Fruit fly (Drosophila melanogaster): ENCODE measurements around the gene futsch.
A peak's percentile ranks its signal among the peaks of the same experiment; 100 is the strongest.

Gene futsch

dm6 chrX:1478276-1479122 lies 69.6 kb downstream of the futsch start, which contains the start of gene rush (continued):
- TF ChIP-seq kni (GFP tag; optimal IDR thresholded peaks at IDR 0.05) (peak; percentile 5), toy (GFP tag; IDR thresholded peaks at IDR 0.05) (no peak), da (GFP tag; optimal IDR thresholded peaks at IDR 0.05) (no peak), CG2120 (GFP tag; optimal IDR thresholded peaks at IDR 0.05) (peak; percentile 65), p53 (GFP tag; optimal IDR thresholded peaks at IDR 0.05) (peak; percentile 6), sqz (GFP tag; optimal IDR thresholded peaks at IDR 0.05) (no peak), CG12219 (GFP tag; optimal IDR thresholded peaks at IDR 0.05) (no peak), NC2α (GFP tag; optimal IDR thresholded peaks at IDR 0.05) (no peak), Doc3 (GFP tag; IDR thresholded peaks at IDR 0.05; ENCODE audit: partially characterized antibody) (no peak), ato (GFP tag; IDR thresholded peaks at IDR 0.05; ENCODE audit: partially characterized antibody) (no peak), dysf (GFP tag; IDR thresholded peaks at IDR 0.05) (0 out of 3 replicates have a peak, but pooled peaks have one; percentile 18), D19A (tag; optimal IDR thresholded peaks at IDR 0.05) (no peak), otp (GFP tag; IDR thresholded peaks at IDR 0.05) (no peak), Sry-δ (GFP tag; optimal IDR thresholded peaks at IDR 0.05) (peak; percentile 42), zfh1 (GFP tag; IDR thresholded peaks at IDR 0.05) (0 out of 3 replicates have a peak, but pooled peaks have one; percentile 39), CG3995 (GFP tag; optimal IDR thresholded peaks at IDR 0.05) (peak; percentile 19), Asciz (GFP tag; optimal IDR thresholded peaks at IDR 0.05) (no peak), CG3847 (GFP tag; IDR thresholded peaks at IDR 0.05) (peak; percentile 68), amos (GFP tag; IDR thresholded peaks at IDR 0.05; ENCODE audit: partially characterized antibody) (0 out of 2 replicates have a peak, but pooled peaks have one; percentile 17), CG10366 (GFP tag; IDR thresholded peaks at IDR 0.05) (peak; percentile 48), sd (tag; optimal IDR thresholded peaks at IDR 0.05) (no peak), zfh2 (GFP tag; optimal IDR thresholded peaks at IDR 0.05) (peak; percentile 63), CG10979 (tag; optimal IDR thresholded peaks at IDR 0.05) (no peak), CG17612 (GFP tag; IDR thresholded peaks at IDR 0.05) (no peak), Hey (tag; optimal IDR thresholded peaks at IDR 0.05) (no peak), al (GFP tag; IDR thresholded peaks at IDR 0.05) (peak; percentile 41; the same call in 1 of the 2 replicates), Xbp1 (GFP tag; optimal IDR thresholded peaks at IDR 0.05) (peak; percentile 60), CG4854 (GFP tag; optimal IDR thresholded peaks at IDR 0.05) (no peak), bigmax (GFP tag; optimal IDR thresholded peaks at IDR 0.05) (no peak), Pdp1 (GFP tag; optimal IDR thresholded peaks at IDR 0.05) (peak in 1 of 2 experiments; percentile 36), H15 (GFP tag; IDR thresholded peaks at IDR 0.05) (no peak), pum (GFP tag; optimal IDR thresholded peaks at IDR 0.05) (peak; percentile 11), bowl (GFP tag; IDR thresholded peaks at IDR 0.05) (no peak), CG6689 (GFP tag; IDR thresholded peaks at IDR 0.05) (0 out of 2 replicates have a peak, but pooled peaks have one; percentile 12), corto (GFP tag; optimal IDR thresholded peaks at IDR 0.05) (no peak), fru (optimal IDR thresholded peaks at IDR 0.05) (no peak), CG14860 (GFP tag; IDR thresholded peaks at IDR 0.05; ENCODE audit: partially characterized antibody) (0 out of 3 replicates have a peak, but pooled peaks have one; percentile 38), pzg (GFP tag; optimal IDR thresholded peaks at IDR 0.05) (peak; percentile 82), CG12391 (tag; optimal IDR thresholded peaks at IDR 0.05) (peak; percentile 21), Kr (GFP tag; optimal IDR thresholded peaks at IDR 0.05) (no peak), yki (optimal IDR thresholded peaks at IDR 0.05) (no peak), BtbVII (GFP tag; optimal IDR thresholded peaks at IDR 0.05) (no peak), unc-4 (GFP tag; IDR thresholded peaks at IDR 0.05; ENCODE audit: partially characterized antibody) (no peak), CG32532 (GFP tag; IDR thresholded peaks at IDR 0.05) (peak; percentile 60), cas (GFP tag; IDR thresholded peaks at IDR 0.05) (no peak), ATbp (GFP tag; optimal IDR thresholded peaks at IDR 0.05) (peak; percentile 4), slp2 (GFP tag; optimal IDR thresholded peaks at IDR 0.05) (peak; percentile 16), ase (GFP tag; IDR thresholded peaks at IDR 0.05) (no peak), gcm2 (GFP tag; optimal IDR thresholded peaks at IDR 0.05) (no peak)

All from whole organism, embryonic.